Worm (Caenorhabditis elegans): Measurements from ENCODE around the gene pxd-1.

DNA sequence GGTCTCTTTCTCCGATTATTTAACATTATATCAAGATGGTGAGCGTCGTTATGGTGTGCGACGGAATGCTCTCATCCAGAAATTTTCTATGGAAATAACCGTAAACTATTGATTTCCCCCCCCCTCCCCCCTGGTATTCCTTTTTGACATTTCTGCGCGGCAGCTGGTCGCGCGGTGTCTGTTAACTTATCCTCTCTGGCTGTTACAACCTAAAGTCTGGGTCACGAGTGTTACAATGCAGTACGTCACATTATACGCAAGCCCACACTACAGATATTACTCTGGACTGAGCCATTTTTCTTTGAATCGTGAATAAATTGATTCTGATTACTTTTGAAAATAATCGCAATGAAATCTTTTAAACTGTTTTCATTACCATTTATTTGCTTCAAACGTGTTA lies 43.2 kb downstream of the pxd-1 start:
- no peak for TF ChIP-seq F57A8.1 (GFP tag; optimal IDR thresholded peaks at IDR 0.05)
- TF ChIP-seq pha-4 (tag; optimal IDR thresholded peaks at IDR 0.05), result no peak
- no peak for TF ChIP-seq ama-1 (optimal IDR thresholded peaks at IDR 0.05)
- TF ChIP-seq ama-1 (GFP tag; optimal IDR thresholded peaks at IDR 0.05), result no peak
